Worm (Caenorhabditis elegans): Measurements from ENCODE around the gene vep-2.

DNA sequence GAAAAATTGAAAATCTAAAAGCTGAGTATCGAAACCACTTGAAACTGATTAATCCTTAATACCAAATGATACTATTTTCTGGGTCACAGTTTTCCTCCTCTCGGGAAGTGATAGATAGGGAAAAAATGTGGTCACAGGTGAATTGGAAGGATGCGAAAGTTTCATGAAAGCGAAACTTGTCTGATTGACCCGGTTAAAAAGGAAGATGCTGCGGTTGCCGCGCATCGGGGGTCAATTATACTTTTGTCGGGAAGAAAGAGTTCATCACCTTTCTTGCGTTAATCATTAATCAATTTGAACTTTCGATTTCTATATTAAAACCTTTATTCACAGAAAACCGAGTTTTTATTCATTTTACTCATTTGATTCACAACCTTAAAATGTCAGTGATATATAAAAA, 31.1 kb upstream of the vep-2 start:
- no peak for TF ChIP-seq ceh-9 (tag; optimal IDR thresholded peaks at IDR 0.05)
- no peak for TF ChIP-seq ceh-14 (tag; optimal IDR thresholded peaks at IDR 0.05)
- TF ChIP-seq sdc-2 (tag; optimal IDR thresholded peaks at IDR 0.05) = no peak
- TF ChIP-seq lim-6 (tag; optimal IDR thresholded peaks at IDR 0.05) = no peak
- no peak for TF ChIP-seq ama-1 (optimal IDR thresholded peaks at IDR 0.05)
- TF ChIP-seq npax-4 (tag; optimal IDR thresholded peaks at IDR 0.05) = no peak
- TF ChIP-seq sox-2 (GFP tag; IDR thresholded peaks at IDR 0.05) = no peak

Data from whole organism, late embryonic.